Worm (Caenorhabditis elegans): ENCODE measurements around the gene btb-16.

DNA sequence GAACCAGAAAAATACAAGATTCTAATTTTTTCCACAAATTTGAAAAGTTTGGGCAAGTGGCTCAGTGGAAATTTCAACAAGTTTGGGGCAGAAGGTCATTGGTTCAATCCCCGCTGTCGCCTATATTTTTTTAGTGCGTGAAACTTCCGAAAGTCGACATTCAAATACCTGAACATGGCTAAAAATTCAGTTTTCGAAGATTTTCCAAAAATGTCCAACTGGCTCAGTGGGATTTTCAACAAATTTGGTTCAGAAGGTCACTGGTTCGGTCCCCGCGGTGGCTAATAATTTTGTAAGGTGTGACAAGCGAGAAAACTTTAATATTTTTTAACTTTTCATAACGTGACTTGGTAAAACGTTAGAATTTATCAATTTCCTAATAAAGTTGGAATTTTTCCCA, 32.0 kb upstream of the btb-16 start:
- no peak for TF ChIP-seq elt-1 (tag; optimal IDR thresholded peaks at IDR 0.05)
- TF ChIP-seq gmeb-1 (tag; optimal IDR thresholded peaks at IDR 0.05): no peak
- TF ChIP-seq mdl-1 (tag; optimal IDR thresholded peaks at IDR 0.05): no peak
- TF ChIP-seq lin-11 (tag; optimal IDR thresholded peaks at IDR 0.05): no peak
- no peak for TF ChIP-seq snpc-4 (tag; optimal IDR thresholded peaks at IDR 0.05)
- no peak for TF ChIP-seq ztf-11 (tag; optimal IDR thresholded peaks at IDR 0.05)
- TF ChIP-seq nhr-12 (tag; optimal IDR thresholded peaks at IDR 0.05): no peak
- TF ChIP-seq egl-27 (tag; optimal IDR thresholded peaks at IDR 0.05): no peak
- no peak for TF ChIP-seq lin-13 (GFP tag; optimal IDR thresholded peaks at IDR 0.05)
- no peak for TF ChIP-seq lin-39 (tag; optimal IDR thresholded peaks at IDR 0.05)
- TF ChIP-seq nhr-77 (tag; optimal IDR thresholded peaks at IDR 0.05): no peak
- no peak for TF ChIP-seq ama-1 (optimal IDR thresholded peaks at IDR 0.05)
- no peak for TF ChIP-seq mbf-1 (tag; optimal IDR thresholded peaks at IDR 0.05)
- TF ChIP-seq fos-1 (tag; optimal IDR thresholded peaks at IDR 0.05): no peak

All from whole organism, L2 larva.